ENCODE assay signal across 4 worm cellular contexts in the genomic region with DNA sequence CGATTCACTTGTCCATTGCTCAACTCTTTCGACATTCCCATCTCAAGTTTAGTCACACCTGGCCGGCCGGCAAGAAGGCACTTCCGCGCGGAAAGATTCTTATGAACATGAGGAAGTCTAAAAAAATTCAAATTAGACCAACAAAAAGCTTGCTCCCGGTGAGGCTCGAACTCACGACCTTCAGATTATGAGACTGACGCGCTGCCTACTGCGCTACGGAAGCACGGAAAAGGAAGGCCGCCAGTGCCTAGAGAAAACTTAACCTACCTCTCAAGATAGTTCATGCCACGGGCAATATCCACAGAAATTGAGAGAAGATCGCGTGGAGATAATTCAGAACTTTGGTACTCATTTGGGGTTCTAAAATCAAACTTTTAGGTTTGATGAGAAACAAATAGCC.
TF ChIP-seq lines count a peak whose summit lies in the region.

No protein-coding gene starts in this region.

TF ChIP-seq in whole organism, L2 larva, 48 proteins besides CTCF, POLR2A, EP300 and RAD21:
- TF ChIP-seq ceh-82 (tag; optimal IDR thresholded peaks at IDR 0.05; lab: Kevin White, UChicago) (no peak), sma-9 (GFP tag; optimal IDR thresholded peaks at IDR 0.05; lab: Kevin White, UChicago) (peak; percentile 18), sma-9 (tag; optimal IDR thresholded peaks at IDR 0.05; lab: Kevin White, UChicago) (no peak), nhr-23 (tag; optimal IDR thresholded peaks at IDR 0.05; lab: Kevin White, UChicago) (no peak), snpc-4 (tag; optimal IDR thresholded peaks at IDR 0.05; lab: Kevin White, UChicago) (peak; percentile 67), nhr-129 (tag; optimal IDR thresholded peaks at IDR 0.05; lab: Kevin White, UChicago) (peak; percentile 21), nhr-12 (tag; optimal IDR thresholded peaks at IDR 0.05; lab: Kevin White, UChicago) (no peak), zag-1 (tag; optimal IDR thresholded peaks at IDR 0.05; lab: Kevin White, UChicago) (no peak)

TF ChIP-seq in whole organism, L4 larva, 104 proteins besides CTCF, POLR2A, EP300 and RAD21 (continues in another document):
- TF ChIP-seq ZK337.2 (GFP tag; IDR thresholded peaks at IDR 0.05; lab: Robert Waterston, UW) (peak; percentile 26; the same call in 1 of the 2 replicates), D1046.2 (GFP tag; IDR thresholded peaks at IDR 0.05; lab: Robert Waterston, UW) (no peak), jun-1 (tag; optimal IDR thresholded peaks at IDR 0.05; lab: Kevin White, UChicago) (no peak), sdz-12 (GFP tag; optimal IDR thresholded peaks at IDR 0.05; lab: Kevin White, UChicago) (no peak), ceh-44 (GFP tag; IDR thresholded peaks at IDR 0.05; lab: Robert Waterston, UW) (peak; percentile 53; the same call in 1 of the 2 replicates), lin-29 (GFP tag; IDR thresholded peaks at IDR 0.05; lab: Robert Waterston, UW) (no peak), dmd-6 (GFP tag; IDR thresholded peaks at IDR 0.05; lab: Robert Waterston, UW) (peak; percentile 52), dmd-8 (GFP tag; IDR thresholded peaks at IDR 0.05; lab: Robert Waterston, UW) (0 out of 2 replicates have a peak, but pooled peaks have one; percentile 32), daf-16 (GFP tag; optimal IDR thresholded peaks at IDR 0.05; lab: Kevin White, UChicago) (no peak), daf-16 (tag; optimal IDR thresholded peaks at IDR 0.05; lab: Kevin White, UChicago) (peak; percentile 33), aha-1 (tag; lab: Kevin White, UChicago) (peak; percentile 54), lin-1 (GFP tag; IDR thresholded peaks at IDR 0.05; lab: Robert Waterston, UW) (no peak), F37D6.2 (tag; optimal IDR thresholded peaks at IDR 0.05; lab: Kevin White, UChicago) (no peak), ceh-82 (tag; optimal IDR thresholded peaks at IDR 0.05; lab: Kevin White, UChicago) (no peak), hmg-1.1 (GFP tag; IDR thresholded peaks at IDR 0.05; lab: Robert Waterston, UW) (0 out of 2 replicates have a peak, but pooled peaks have one; percentile 29), ceh-20 (GFP tag; IDR thresholded peaks at IDR 0.05; lab: Robert Waterston, UW) (no peak), daf-19 (GFP tag; conservative IDR thresholded peaks at IDR 0.05; lab: Robert Waterston, UW) (no peak), skn-1 (tag; optimal IDR thresholded peaks at IDR 0.05; lab: Kevin White, UChicago) (no peak), pqm-1 (tag; optimal IDR thresholded peaks at IDR 0.05; lab: Kevin White, UChicago) (no peak), nhr-6 (tag; optimal IDR thresholded peaks at IDR 0.05; lab: Kevin White, UChicago) (no peak), nhr-48 (tag; optimal IDR thresholded peaks at IDR 0.05; lab: Kevin White, UChicago) (no peak), vab-7 (GFP tag; IDR thresholded peaks at IDR 0.05; lab: Robert Waterston, UW) (peak; percentile 60; the same call in 1 of the 2 replicates), T26A8.4 (GFP tag; IDR thresholded peaks at IDR 0.05; lab: Robert Waterston, UW) (peak; percentile 47; the same call in 1 of the 2 replicates), egl-27 (tag; optimal IDR thresholded peaks at IDR 0.05; lab: Kevin White, UChicago) (no peak), lsy-2 (tag; optimal IDR thresholded peaks at IDR 0.05; lab: Kevin White, UChicago) (no peak), fkh-10 (GFP tag; optimal IDR thresholded peaks at IDR 0.05; lab: Kevin White, UChicago) (no peak), dpl-1 (GFP tag; optimal IDR thresholded peaks at IDR 0.05; lab: Kevin White, UChicago) (no peak)

TF ChIP-seq in whole organism, late embryonic, 69 proteins besides CTCF, POLR2A, EP300 and RAD21:
- TF ChIP-seq hlh-6 (tag; optimal IDR thresholded peaks at IDR 0.05; lab: Kevin White, UChicago) (peak; percentile 20), madf-2 (tag; optimal IDR thresholded peaks at IDR 0.05; lab: Kevin White, UChicago) (no peak), K02D7.2 (tag; optimal IDR thresholded peaks at IDR 0.05; lab: Kevin White, UChicago) (no peak), che-1 (tag; optimal IDR thresholded peaks at IDR 0.05; lab: Kevin White, UChicago) (peak; percentile 23), fax-1 (tag; optimal IDR thresholded peaks at IDR 0.05; lab: Kevin White, UChicago) (no peak), C08G9.2 (tag; optimal IDR thresholded peaks at IDR 0.05; lab: Kevin White, UChicago) (peak; percentile 23), C38D4.7 (GFP tag; optimal IDR thresholded peaks at IDR 0.05; lab: Kevin White, UChicago) (no peak), ceh-9 (tag; optimal IDR thresholded peaks at IDR 0.05; lab: Kevin White, UChicago) (no peak), ceh-14 (tag; optimal IDR thresholded peaks at IDR 0.05; lab: Kevin White, UChicago) (no peak), syd-9 (tag; optimal IDR thresholded peaks at IDR 0.05; lab: Kevin White, UChicago) (no peak), ceh-18 (tag; optimal IDR thresholded peaks at IDR 0.05; lab: Kevin White, UChicago) (no peak), pqm-1 (tag; optimal IDR thresholded peaks at IDR 0.05; lab: Kevin White, UChicago) (no peak), hlh-30 (tag; optimal IDR thresholded peaks at IDR 0.05; lab: Kevin White, UChicago; ENCODE audit: insufficient read depth) (no peak), mec-3 (tag; optimal IDR thresholded peaks at IDR 0.05; lab: Kevin White, UChicago; ENCODE audit: borderline replicate concordance) (no peak), hlh-8 (tag; optimal IDR thresholded peaks at IDR 0.05; lab: Kevin White, UChicago) (no peak), lim-6 (tag; optimal IDR thresholded peaks at IDR 0.05; lab: Kevin White, UChicago) (no peak), fkh-10 (GFP tag; optimal IDR thresholded peaks at IDR 0.05; lab: Kevin White, UChicago) (no peak), ceh-24 (tag; optimal IDR thresholded peaks at IDR 0.05; lab: Kevin White, UChicago) (no peak), pag-3 (tag; optimal IDR thresholded peaks at IDR 0.05; lab: Kevin White, UChicago; ENCODE audit: borderline replicate concordance) (no peak)
TF ChIP-seq in whole organism, late embryonic: peak in this region for 3.

TF ChIP-seq in whole organism, mixed stage, embryonic, 35 proteins besides CTCF, POLR2A, EP300 and RAD21:
- no peak for TF ChIP-seq nhr-2 (tag; optimal IDR thresholded peaks at IDR 0.05; lab: Kevin White, UChicago)
- TF ChIP-seq ceh-83 (GFP tag; optimal IDR thresholded peaks at IDR 0.05; lab: Kevin White, UChicago), result peak; percentile 68
- no peak for TF ChIP-seq ceh-39 (tag; optimal IDR thresholded peaks at IDR 0.05; lab: Kevin White, UChicago)
- TF ChIP-seq M03D4.4 (tag; optimal IDR thresholded peaks at IDR 0.05; lab: Kevin White, UChicago), result peak; percentile 5
- no peak for TF ChIP-seq hlh-1 (tag; optimal IDR thresholded peaks at IDR 0.05; lab: Kevin White, UChicago)
- TF ChIP-seq drap-1 (GFP tag; optimal IDR thresholded peaks at IDR 0.05; lab: Kevin White, UChicago), result peak; percentile 11
- TF ChIP-seq unc-120 (tag; optimal IDR thresholded peaks at IDR 0.05; lab: Kevin White, UChicago; ENCODE audit: poor library complexity, severe bottlenecking), result peak; percentile 38
- no peak for TF ChIP-seq sem-2 (GFP tag; optimal IDR thresholded peaks at IDR 0.05; lab: Kevin White, UChicago)
